Worm (Caenorhabditis elegans) whole organism, young adult: ENCODE data around the gene gbh-2.
A peak's percentile ranks its signal among the peaks of the same experiment; 100 is the strongest.

Experiments
- C17E4.6 ChIP-seq: fragments of 200-800 bp; sonication (Bioruptor generic); IDR thresholded peaks from 2 replicates; pipeline ENCODE4 v1.3.6; 2022; ENCODE audit warnings: missing genetic modification reagents, missing genetic modification characterization, missing compliant biosample characterization
- D2030.7 ChIP-seq: fragments of 200-800 bp; sonication (Bioruptor generic); IDR thresholded peaks from 2 replicates; pipeline ENCODE4 v1.3.6; 2022; ENCODE audit warnings: missing genetic modification reagents, missing genetic modification characterization, missing compliant biosample characterization
- F23B12.7 ChIP-seq: sonication (generic microtip); optimal IDR thresholded peaks from 2 replicates; lab custom pipeline; 2017; ENCODE audit warnings: missing genetic modification characterization, mild to moderate bottlenecking, missing compliant biosample characterization, antibody characterized with exemption, moderate library complexity; ENCODE audit not compliant: insufficient read depth
- F37B4.10 ChIP-seq: fragments of 200-800 bp; sonication (Bioruptor generic); IDR thresholded peaks from 2 replicates; pipeline ENCODE4 v1.3.6; 2022; ENCODE audit warnings: missing genetic modification characterization, missing compliant biosample characterization
- F52B5.7 ChIP-seq: sonication (generic microtip); optimal IDR thresholded peaks from 2 replicates; lab custom pipeline; 2016; ENCODE audit warnings: mild to moderate bottlenecking, missing genetic modification characterization, missing compliant biosample characterization
- K11D2.4 ChIP-seq: fragments of 200-800 bp; sonication (Bioruptor generic); IDR thresholded peaks from 2 replicates; pipeline ENCODE4 v1.3.6; 2022; ENCODE audit warnings: missing genetic modification reagents, missing genetic modification characterization, missing compliant biosample characterization
- Y53F4B.3 ChIP-seq: fragments of 200-800 bp; sonication (Bioruptor generic); IDR thresholded peaks from 2 replicates; pipeline ENCODE4 v1.3.6; 2022; ENCODE audit warnings: missing genetic modification reagents, missing genetic modification characterization, missing compliant biosample characterization
- Y56A3A.18 ChIP-seq: fragments of 200-800 bp; sonication (Bioruptor generic); IDR thresholded peaks from 2 replicates; pipeline ENCODE4 v1.3.6; 2022; ENCODE audit warnings: missing genetic modification reagents, missing genetic modification characterization, missing compliant biosample characterization
- Y67H2A.10 ChIP-seq: fragments of 200-800 bp; sonication (Bioruptor generic); conservative IDR thresholded peaks from 2 replicates; pipeline ENCODE4 v1.3.6; 2022; ENCODE audit warnings: missing genetic modification reagents, missing genetic modification characterization, missing compliant biosample characterization
- Y79H2A.3 ChIP-seq: fragments of 200-800 bp; sonication (Bioruptor generic); conservative IDR thresholded peaks from 2 replicates; pipeline ENCODE4 v1.3.6; 2022; ENCODE audit warnings: missing genetic modification reagents, missing genetic modification characterization, missing compliant biosample characterization
- ama-1 ChIP-seq, 3 experiments: fragments of 150-350 bp in 1 of 3; sonication (generic microtip) in 2 of 3; optimal IDR thresholded peaks; 2 replicates each; lab custom pipeline; 2014 to 2018; ENCODE audit warnings: missing biosample characterization in 2 of 3, missing genetic modification characterization in 2 of 3, missing genetic modification reagents in 2 of 3
- atf-7 ChIP-seq: sonication (generic microtip); optimal IDR thresholded peaks from 2 replicates; lab custom pipeline; 2017; ENCODE audit warnings: mild to moderate bottlenecking, missing genetic modification characterization, missing compliant biosample characterization
- attf-3 ChIP-seq: fragments of 200-800 bp; sonication (Bioruptor generic); conservative IDR thresholded peaks from 2 replicates; pipeline ENCODE4 v1.3.6; 2022; ENCODE audit warnings: missing genetic modification reagents, missing genetic modification characterization, missing compliant biosample characterization
- bed-1 ChIP-seq: fragments of 200-800 bp; sonication (Bioruptor generic); IDR thresholded peaks from 2 replicates; pipeline ENCODE4 v1.3.6; 2022; ENCODE audit warnings: missing genetic modification reagents, missing genetic modification characterization, missing compliant biosample characterization
- bed-2 ChIP-seq: fragments of 200-800 bp; sonication (Bioruptor generic); IDR thresholded peaks from 2 replicates; pipeline ENCODE4 v1.3.6; 2022; ENCODE audit warnings: missing genetic modification reagents, missing genetic modification characterization, missing compliant biosample characterization
- ccch-3 ChIP-seq: fragments of 200-800 bp; sonication (Bioruptor generic); optimal IDR thresholded peaks from 2 replicates; lab custom pipeline; 2018; ENCODE audit warnings: mild to moderate bottlenecking, missing genetic modification characterization, missing compliant biosample characterization
- ceh-100 ChIP-seq: fragments of 200-800 bp; sonication (Bioruptor generic); IDR thresholded peaks from 2 replicates; pipeline ENCODE4 v1.3.6; 2022; ENCODE audit warnings: missing genetic modification reagents, missing genetic modification characterization, missing compliant biosample characterization
- ceh-27 ChIP-seq: fragments of 200-800 bp; sonication (Bioruptor generic); optimal IDR thresholded peaks from 2 replicates; lab custom pipeline; 2018; ENCODE audit warnings: mild to moderate bottlenecking, missing genetic modification characterization, moderate library complexity, missing compliant biosample characterization
- ceh-58 ChIP-seq: fragments of 200-800 bp; sonication (Bioruptor generic); IDR thresholded peaks from 2 replicates; pipeline ENCODE4 v1.3.6; 2022; ENCODE audit warnings: missing genetic modification characterization, missing compliant biosample characterization
- ceh-79 ChIP-seq: sonication (generic microtip); optimal IDR thresholded peaks from 2 replicates; lab custom pipeline; 2017; ENCODE audit warnings: mild to moderate bottlenecking, missing genetic modification characterization, missing compliant biosample characterization
- die-1 ChIP-seq: sonication (generic microtip); optimal IDR thresholded peaks from 2 replicates; lab custom pipeline; 2016; ENCODE audit warnings: missing genotype, mild to moderate bottlenecking, missing genetic modification characterization, missing compliant biosample characterization
- dpff-1 ChIP-seq: sonication (generic microtip); optimal IDR thresholded peaks from 2 replicates; lab custom pipeline; 2017; ENCODE audit warnings: mild to moderate bottlenecking, missing genetic modification characterization, missing compliant biosample characterization
- hlh-12 ChIP-seq: sonication (generic microtip); optimal IDR thresholded peaks from 2 replicates; lab custom pipeline; 2016; ENCODE audit warnings: missing genetic modification characterization, missing compliant biosample characterization
- hlh-26 ChIP-seq: fragments of 200-800 bp; sonication (Bioruptor generic); conservative IDR thresholded peaks from 2 replicates; pipeline ENCODE4 v1.3.6; 2022; ENCODE audit warnings: missing genetic modification reagents, missing genetic modification characterization, missing compliant biosample characterization
- hmg-20 ChIP-seq: fragments of 200-800 bp; sonication (Bioruptor generic); IDR thresholded peaks from 2 replicates; pipeline ENCODE4 v1.3.6; 2022; ENCODE audit warnings: missing genetic modification reagents, missing genetic modification characterization, missing compliant biosample characterization
- hsf-1 ChIP-seq: fragments of 200-800 bp; sonication (Bioruptor generic); IDR thresholded peaks from 2 replicates; pipeline ENCODE4 v1.3.6; 2022; ENCODE audit warnings: missing genetic modification reagents, missing genetic modification characterization, missing compliant biosample characterization
- lag-1 ChIP-seq: fragments of 200-800 bp; sonication (Bioruptor generic); IDR thresholded peaks from 2 replicates; pipeline ENCODE4 v1.3.6; 2022; ENCODE audit warnings: missing genetic modification reagents, missing genetic modification characterization, missing compliant biosample characterization
- let-607 ChIP-seq, 2 experiments: fragments of 200-800 bp in 1 of 2; sonication (Bioruptor generic) in 1 of 2; sonication (generic microtip) in 1 of 2; optimal IDR thresholded peaks; 2 replicates each; lab custom pipeline; 2016 to 2018; ENCODE audit warnings: mild to moderate bottlenecking in 2 of 2, missing compliant biosample characterization in 2 of 2, missing genetic modification characterization in 2 of 2, moderate library complexity in 2 of 2, missing genotype in 1 of 2
- lin-35 ChIP-seq, 3 experiments: fragments of 150-350 bp in 2 of 3; sonication (generic microtip) in 1 of 3; optimal IDR thresholded peaks; 2 replicates each; lab custom pipeline; 2014 to 2018; ENCODE audit warnings: missing biosample characterization in 3 of 3, missing genetic modification characterization in 3 of 3, missing genetic modification reagents in 3 of 3
- lin-40 ChIP-seq: sonication (generic microtip); optimal IDR thresholded peaks from 2 replicates; lab custom pipeline; 2016; ENCODE audit warnings: missing genetic modification characterization, mild to moderate bottlenecking, missing compliant biosample characterization, missing genotype, missing genetic modification reagents
- madf-8 ChIP-seq: fragments of 200-800 bp; sonication (Bioruptor generic); conservative IDR thresholded peaks from 2 replicates; pipeline ENCODE4 v1.3.6; 2022; ENCODE audit warnings: missing genetic modification reagents, missing genetic modification characterization, missing compliant biosample characterization
- mcd-1 ChIP-seq: fragments of 200-800 bp; sonication (Bioruptor generic); IDR thresholded peaks from 2 replicates; pipeline ENCODE4 v1.3.6; 2022; ENCODE audit warnings: missing genetic modification reagents, missing genetic modification characterization, missing compliant biosample characterization
- mel-28 ChIP-seq: sonication (generic microtip); optimal IDR thresholded peaks from 2 replicates; lab custom pipeline; 2016; ENCODE audit warnings: borderline replicate concordance, mild to moderate bottlenecking, missing genetic modification characterization, missing compliant biosample characterization
- mes-4 ChIP-seq: sonication (generic microtip); optimal IDR thresholded peaks from 2 replicates; lab custom pipeline; 2016; ENCODE audit warnings: missing genotype, missing genetic modification characterization, missing compliant biosample characterization
- mxl-1 ChIP-seq: sonication (generic microtip); optimal IDR thresholded peaks from 2 replicates; lab custom pipeline; 2016; ENCODE audit warnings: missing genetic modification characterization, missing compliant biosample characterization
- nhr-120 ChIP-seq: fragments of 200-800 bp; sonication (Bioruptor generic); IDR thresholded peaks from 2 replicates; pipeline ENCODE4 v1.3.6; 2022; ENCODE audit warnings: missing genetic modification characterization, missing compliant biosample characterization
- nhr-90 ChIP-seq: sonication (generic microtip); optimal IDR thresholded peaks from 2 replicates; lab custom pipeline; 2016; ENCODE audit warnings: missing genotype, mild to moderate bottlenecking, missing genetic modification characterization, missing compliant biosample characterization
- rec-8 ChIP-seq, 2 experiments: sonication (generic microtip); optimal IDR thresholded peaks; 2 replicates each; lab custom pipeline; 2016; ENCODE audit warnings: mild to moderate bottlenecking in 2 of 2, missing genetic modification characterization in 2 of 2, missing genetic modification reagents in 2 of 2, missing genotype in 2 of 2, missing biosample characterization in 1 of 2, missing compliant biosample characterization in 1 of 2, moderate library complexity in 1 of 2
- rpc-1 ChIP-seq, 2 experiments: fragments of 150-350 bp in 1 of 2; sonication (generic microtip) in 1 of 2; optimal IDR thresholded peaks; 2 replicates each; lab custom pipeline; 2014 to 2018; ENCODE audit warnings: missing biosample characterization in 1 of 2, missing genetic modification characterization in 1 of 2, missing genetic modification reagents in 1 of 2, missing genotype in 1 of 2
- snpc-1.1 ChIP-seq: sonication (generic microtip); optimal IDR thresholded peaks from 2 replicates; lab custom pipeline; 2017; ENCODE audit warnings: missing genetic modification characterization, mild to moderate bottlenecking, missing compliant biosample characterization, antibody characterized with exemption, moderate library complexity, missing genotype, missing genetic modification reagents; ENCODE audit not compliant: insufficient read depth
- tlf-1 ChIP-seq: fragments of 200-800 bp; sonication (Bioruptor generic); optimal IDR thresholded peaks from 2 replicates; lab custom pipeline; 2018; ENCODE audit warnings: mild to moderate bottlenecking, missing genetic modification characterization, missing compliant biosample characterization
- unc-62 ChIP-seq: fragments of 150-350 bp; optimal IDR thresholded peaks from 2 replicates; lab custom pipeline; 2014; ENCODE audit warnings: missing biosample characterization, missing genetic modification reagents, missing genetic modification characterization
- zfh-2 ChIP-seq: fragments of 200-800 bp; sonication (Bioruptor generic); conservative IDR thresholded peaks from 2 replicates; pipeline ENCODE4 v1.3.6; 2022; ENCODE audit warnings: missing genetic modification reagents, missing genetic modification characterization, missing compliant biosample characterization
- zim-3 ChIP-seq: sonication (generic microtip); optimal IDR thresholded peaks from 2 replicates; lab custom pipeline; 2017; ENCODE audit warnings: mild to moderate bottlenecking, missing genetic modification characterization, moderate library complexity, missing compliant biosample characterization
- ztf-18 ChIP-seq: sonication (generic microtip); optimal IDR thresholded peaks from 2 replicates; lab custom pipeline; 2016; ENCODE audit warnings: missing genotype, mild to moderate bottlenecking, missing genetic modification characterization, missing compliant biosample characterization
- ztf-22 ChIP-seq: fragments of 200-800 bp; sonication (Bioruptor generic); optimal IDR thresholded peaks from 2 replicates; lab custom pipeline; 2018; ENCODE audit warnings: mild to moderate bottlenecking, missing genetic modification characterization, moderate library complexity, missing compliant biosample characterization
- ztf-6 ChIP-seq: fragments of 200-800 bp; sonication (Bioruptor generic); IDR thresholded peaks from 2 replicates; pipeline ENCODE4 v1.3.6; 2022; ENCODE audit warnings: missing genetic modification reagents, missing genetic modification characterization, missing compliant biosample characterization

Gene gbh-2

DNA sequence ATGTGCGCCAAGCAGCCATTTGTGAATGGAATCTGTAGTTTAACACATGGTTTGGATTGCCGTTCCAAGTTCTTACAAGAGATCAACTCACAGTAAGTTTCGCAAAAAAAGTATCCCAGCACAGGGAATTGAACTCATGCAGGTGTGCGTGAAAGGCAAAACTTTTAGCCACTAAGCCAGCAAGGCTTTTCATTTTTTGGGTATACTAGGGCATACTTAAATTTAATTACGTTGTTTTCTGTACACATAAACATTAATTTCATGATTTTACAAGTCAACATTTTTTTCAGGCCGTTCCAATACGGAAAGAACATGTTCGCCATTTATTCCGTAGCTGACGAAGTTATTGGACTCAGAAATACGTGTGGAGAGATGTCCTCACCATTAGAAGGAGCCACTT is 44.2 kb upstream of the gbh-2 start (continued):
- TF ChIP-seq lin-35 (GFP tag; optimal IDR thresholded peaks at IDR 0.05; lab: Kevin White, UChicago) (peak in 1 of 3 experiments; percentile 56), zfh-2 (GFP tag; lab: Robert Waterston, UW) (no peak), ceh-79 (tag; lab: Kevin White, UChicago) (peak; percentile 87), ztf-6 (GFP tag; lab: Robert Waterston, UW) (peak; percentile 65; the same call in 1 of the 2 replicates), unc-62 (GFP tag; lab: Kevin White, UChicago) (no peak), ceh-100 (GFP tag; lab: Robert Waterston, UW) (0 out of 2 replicates have a peak, but pooled peaks have one; percentile 41), mxl-1 (tag; lab: Kevin White, UChicago) (peak; percentile 86), hlh-26 (no peak), Y53F4B.3 (GFP tag; lab: Robert Waterston, UW) (no peak), ama-1 (optimal IDR thresholded peaks at IDR 0.05; lab: Kevin White, UChicago) (no peak), ama-1 (GFP tag; optimal IDR thresholded peaks at IDR 0.05; lab: Kevin White, UChicago) (peak; percentile 87 to 91), dpff-1 (tag; lab: Kevin White, UChicago) (peak; percentile 87), tlf-1 (GFP tag; lab: Kevin White, UChicago) (peak; percentile 41), attf-3 (GFP tag; lab: Robert Waterston, UW) (no peak), F23B12.7 (no peak), ztf-18 (tag; lab: Kevin White, UChicago) (peak; percentile 76), lin-40 (tag; lab: Kevin White, UChicago) (no peak), bed-1 (no peak), mel-28 (no peak), zim-3 (tag; lab: Kevin White, UChicago) (peak; percentile 43), K11D2.4 (0 out of 2 replicates have a peak, but pooled peaks have one; percentile 37), ceh-27 (GFP tag; lab: Kevin White, UChicago) (peak; percentile 34), snpc-1.1 (tag; lab: Kevin White, UChicago) (peak; percentile 52), ztf-22 (peak; percentile 45), die-1 (tag; lab: Kevin White, UChicago) (peak; percentile 97), hmg-20 (GFP tag; lab: Robert Waterston, UW) (0 out of 2 replicates have a peak, but pooled peaks have one; percentile 65), D2030.7 (GFP tag; lab: Robert Waterston, UW) (no peak), ccch-3 (GFP tag; lab: Kevin White, UChicago) (no peak), Y79H2A.3 (GFP tag; lab: Robert Waterston, UW) (0 out of 2 replicates have a peak, but pooled peaks have one; percentile 28), rpc-1 (optimal IDR thresholded peaks at IDR 0.05; lab: Kevin White, UChicago) (peak; percentile 97), rpc-1 (tag; optimal IDR thresholded peaks at IDR 0.05; lab: Kevin White, UChicago) (peak; percentile 99), F52B5.7 (peak; percentile 93), lag-1 (GFP tag; lab: Robert Waterston, UW) (no peak), madf-8 (no peak; the same call in 1 of the 2 replicates), rec-8 (tag; optimal IDR thresholded peaks at IDR 0.05; lab: Kevin White, UChicago) (peak; percentile 80 to 92), atf-7 (tag; lab: Kevin White, UChicago) (peak; percentile 61), C17E4.6 (GFP tag; lab: Robert Waterston, UW) (peak; percentile 50; the same call in 1 of the 2 replicates), ceh-58 (GFP tag; lab: Robert Waterston, UW) (peak; percentile 98), nhr-90 (tag; lab: Kevin White, UChicago) (peak; percentile 85), nhr-120 (GFP tag; lab: Robert Waterston, UW) (peak; percentile 98), mes-4 (tag; lab: Kevin White, UChicago) (peak; percentile 88), Y67H2A.10 (GFP tag; lab: Robert Waterston, UW) (no peak), mcd-1 (peak; percentile 53; the same call in 1 of the 2 replicates), bed-2 (GFP tag; lab: Robert Waterston, UW) (no peak), F37B4.10 (GFP tag; lab: Robert Waterston, UW) (0 out of 2 replicates have a peak, but pooled peaks have one; percentile 75), hlh-12 (tag; lab: Kevin White, UChicago) (peak; percentile 55), hsf-1 (GFP tag; lab: Robert Waterston, UW) (peak; percentile 81), Y56A3A.18 (GFP tag; lab: Robert Waterston, UW) (peak; percentile 59; the same call in 1 of the 2 replicates), let-607 (tag; optimal IDR thresholded peaks at IDR 0.05; lab: Kevin White, UChicago) (peak; percentile 32 to 36)
